Worm (Caenorhabditis elegans) whole organism, L4 larva: ENCODE results near the gene C13A2.1.

Source experiments
- ceh-20 ChIP-seq: fragments of 200-800 bp; sonication (Bioruptor generic); IDR thresholded peaks from 2 replicates; pipeline ENCODE4 v1.3.6; 2022; ENCODE audit warnings: missing genetic modification reagents, missing genetic modification characterization, missing compliant biosample characterization
- lin-15B ChIP-seq: fragments of 150-350 bp; sonication (generic microtip); optimal IDR thresholded peaks from 3 replicates; lab custom pipeline; 2014; ENCODE audit warnings: missing biosample characterization, missing genetic modification characterization

ce11 chrV:7239471-7239870, 49.3 kb upstream of the C13A2.1 start, which contains the start of gene C05C8.1:
- no peak for TF ChIP-seq ceh-20 (GFP tag; lab: Robert Waterston, UW)
- no peak for TF ChIP-seq lin-15B (tag; lab: Kevin White, UChicago)
